Worm (Caenorhabditis elegans): ENCODE data around the gene fat-3.

The fat-3 gene

DNA sequence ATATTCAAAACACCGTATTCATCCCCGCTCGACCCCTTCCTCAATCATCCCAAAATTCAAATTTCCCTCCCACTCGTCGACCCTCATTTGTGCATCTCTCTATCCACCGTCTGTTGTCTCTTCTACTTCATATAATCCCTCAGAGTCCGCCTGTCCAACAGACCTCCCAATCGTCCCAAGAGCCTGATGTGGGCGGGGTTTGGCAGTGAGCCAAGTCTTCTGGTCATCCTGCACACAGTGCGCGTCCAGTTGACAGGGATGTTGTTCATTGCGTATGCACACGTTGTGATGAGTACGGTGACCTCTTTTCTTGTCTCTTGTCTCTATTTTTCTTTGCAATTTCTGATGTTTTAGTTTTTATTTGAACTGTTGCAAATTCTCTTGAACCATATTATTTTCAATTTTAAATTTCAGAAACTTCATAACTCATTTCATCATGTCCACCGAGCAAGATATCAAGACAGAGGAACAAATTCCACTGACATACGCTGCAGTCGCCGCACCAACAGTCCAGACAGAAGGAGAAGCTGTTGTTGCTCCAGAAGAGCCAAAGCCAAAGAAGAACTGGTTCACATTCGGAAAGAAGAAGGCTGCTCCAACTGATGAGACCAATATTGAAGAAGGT is 30.6 kb upstream of the fat-3 start, which contains the start of gene cav-1:
Gene cav-1 (plus strand): TSS at position 415 of the 625 bp plus-strand sequence.
- no peak for TF ChIP-seq aha-1 (tag)
- TF ChIP-seq rbr-2 (tag; optimal IDR thresholded peaks at IDR 0.05), result no peak
- TF ChIP-seq ama-1 (optimal IDR thresholded peaks at IDR 0.05), result no peak
- no peak for TF ChIP-seq snpc-1.2 (GFP tag; IDR thresholded peaks at IDR 0.05)
- no peak for TF ChIP-seq arid-1 (GFP tag; conservative IDR thresholded peaks at IDR 0.05)
- TF ChIP-seq F37D6.2 (tag; optimal IDR thresholded peaks at IDR 0.05), result no peak
- no peak for TF ChIP-seq zfp-3 (GFP tag; conservative IDR thresholded peaks at IDR 0.05)
- no peak for TF ChIP-seq nhr-48 (tag; optimal IDR thresholded peaks at IDR 0.05)
- no peak for TF ChIP-seq F44E2.7 (GFP tag; IDR thresholded peaks at IDR 0.05)
- TF ChIP-seq nhr-25 (tag; optimal IDR thresholded peaks at IDR 0.05; ENCODE audit: borderline replicate concordance, insufficient read depth), result no peak
- no peak for TF ChIP-seq D1046.2 (GFP tag; IDR thresholded peaks at IDR 0.05)
- TF ChIP-seq nhr-76 (tag; optimal IDR thresholded peaks at IDR 0.05), result no peak
- TF ChIP-seq ceh-62 (tag; optimal IDR thresholded peaks at IDR 0.05), result no peak
- no peak for TF ChIP-seq tra-1 (GFP tag; IDR thresholded peaks at IDR 0.05)
- TF ChIP-seq zip-11 (GFP tag; IDR thresholded peaks at IDR 0.05), result no peak

DNA sequence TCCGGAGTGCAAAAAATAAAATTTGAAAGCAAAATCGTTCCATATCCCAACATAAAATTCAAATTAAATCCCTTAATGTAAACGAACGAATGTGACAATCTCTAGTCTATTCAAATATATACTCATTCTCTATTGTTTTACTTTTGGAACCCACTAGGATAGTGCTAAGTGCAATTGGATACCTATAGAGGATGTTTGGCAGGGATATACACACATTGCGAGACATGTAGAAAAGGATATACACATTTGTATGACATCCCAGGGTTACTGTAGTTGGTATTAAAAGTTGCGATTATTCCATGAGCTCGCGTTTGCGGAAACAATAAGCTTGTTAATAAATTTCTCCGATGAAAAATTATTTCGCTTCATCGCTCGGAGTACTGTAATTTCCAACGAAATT is 29.4 kb upstream of the fat-3 start:
- TF ChIP-seq T20F7.1 (GFP tag; optimal IDR thresholded peaks at IDR 0.05), result no peak
- TF ChIP-seq snpc-4 (tag; optimal IDR thresholded peaks at IDR 0.05), result no peak
- no peak for TF ChIP-seq lin-38 (GFP tag; IDR thresholded peaks at IDR 0.05)
- TF ChIP-seq jun-1 (tag; optimal IDR thresholded peaks at IDR 0.05), result no peak
- TF ChIP-seq zip-11 (GFP tag; IDR thresholded peaks at IDR 0.05), result no peak
- TF ChIP-seq nhr-111 (GFP tag; optimal IDR thresholded peaks at IDR 0.05), result no peak
- no peak for TF ChIP-seq nhr-102 (tag; optimal IDR thresholded peaks at IDR 0.05)

DNA sequence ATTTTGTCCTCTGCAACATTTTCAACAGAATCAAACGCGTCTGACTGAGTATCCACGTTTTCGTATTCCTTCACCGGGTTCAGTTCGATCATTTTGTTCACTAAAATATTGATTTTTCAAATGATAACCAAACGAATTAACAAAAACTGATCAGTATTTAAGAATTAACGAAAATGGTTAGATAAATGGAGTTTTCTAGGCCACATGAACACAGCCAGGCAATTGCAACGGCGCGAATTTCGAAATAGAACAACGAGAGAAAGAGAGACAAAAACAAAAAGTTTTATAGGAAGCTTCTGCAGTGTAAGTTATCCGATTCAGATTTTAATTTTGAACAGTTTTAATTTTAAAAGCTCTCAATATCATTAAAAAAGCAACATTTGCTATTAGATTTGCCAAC is 25.3 kb upstream of the fat-3 start, which contains the start of gene sna-2:
Gene sna-2 (minus strand): TSS at position 100 of the 400 bp plus-strand sequence.
- TF ChIP-seq fkh-10 (GFP tag; optimal IDR thresholded peaks at IDR 0.05) (no peak), mxl-2 (GFP tag; conservative IDR thresholded peaks at IDR 0.05) (no peak), lsy-2 (tag; optimal IDR thresholded peaks at IDR 0.05) (no peak), hif-1 (tag; optimal IDR thresholded peaks at IDR 0.05) (peak in 1 of 2 experiments; percentile 57), dpl-1 (GFP tag; optimal IDR thresholded peaks at IDR 0.05) (peak; percentile 92), Y105C5A.15 (GFP tag; IDR thresholded peaks at IDR 0.05) (no peak), lir-3 (tag; optimal IDR thresholded peaks at IDR 0.05) (no peak), nhr-28 (tag; optimal IDR thresholded peaks at IDR 0.05) (no peak), snpc-4 (tag; optimal IDR thresholded peaks at IDR 0.05) (no peak), nhr-6 (tag; optimal IDR thresholded peaks at IDR 0.05) (peak; percentile 44), unc-130 (GFP tag; optimal IDR thresholded peaks at IDR 0.05) (no peak), aha-1 (tag) (no peak), T20F7.1 (GFP tag; optimal IDR thresholded peaks at IDR 0.05) (no peak), aly-2 (tag; optimal IDR thresholded peaks at IDR 0.05) (no peak), php-3 (GFP tag; IDR thresholded peaks at IDR 0.05) (no peak), mes-2 (tag; optimal IDR thresholded peaks at IDR 0.05; ENCODE audit: poor library complexity, severe bottlenecking) (peak; percentile 93), mep-1 (tag; optimal IDR thresholded peaks at IDR 0.05) (no peak), ztf-11 (tag; optimal IDR thresholded peaks at IDR 0.05) (no peak), ceh-20 (GFP tag; IDR thresholded peaks at IDR 0.05) (no peak)

DNA sequence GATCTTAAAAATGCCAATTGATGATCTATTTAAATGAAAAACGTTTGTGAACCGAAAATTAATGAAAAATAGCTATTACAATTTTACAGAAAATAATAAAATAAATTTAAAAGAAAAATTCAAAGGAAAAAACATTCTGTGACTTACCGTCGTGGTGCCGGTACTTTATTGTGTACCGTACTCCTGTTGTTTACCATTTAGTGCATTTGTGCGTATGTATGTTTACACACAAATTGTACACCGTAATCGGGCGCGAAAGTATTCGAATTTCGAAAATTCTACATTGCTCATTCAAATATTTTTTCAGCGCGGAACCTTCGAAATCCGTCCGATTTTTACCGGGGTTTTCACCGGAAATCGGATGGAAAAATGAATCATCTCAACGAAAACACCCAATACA is 24.8 kb upstream of the fat-3 start, which contains the start of gene T13F2.6:
Gene T13F2.6 (plus strand): TSS at position 306 of the 400 bp plus-strand sequence.
- no peak for TF ChIP-seq nhr-77 (tag; optimal IDR thresholded peaks at IDR 0.05)
- no peak for TF ChIP-seq fkh-10 (GFP tag; optimal IDR thresholded peaks at IDR 0.05)
- TF ChIP-seq nhr-28 (tag; optimal IDR thresholded peaks at IDR 0.05), result no peak
- TF ChIP-seq ceh-44 (GFP tag; IDR thresholded peaks at IDR 0.05), result 0 out of 2 replicates have a peak, but pooled peaks have one; percentile 35
- no peak for TF ChIP-seq Y75B8A.6 (GFP tag; IDR thresholded peaks at IDR 0.05)
- peak; percentile 86 for TF ChIP-seq F49E8.2 (tag; optimal IDR thresholded peaks at IDR 0.05; ENCODE audit: borderline replicate concordance)
- TF ChIP-seq arid-1 (GFP tag; conservative IDR thresholded peaks at IDR 0.05), result peak; percentile 42; the same call in 1 of the 2 replicates
- TF ChIP-seq egl-27 (tag; optimal IDR thresholded peaks at IDR 0.05), result no peak
- TF ChIP-seq nhr-11 (tag; optimal IDR thresholded peaks at IDR 0.05), result no peak
- TF ChIP-seq unc-62 (GFP tag; optimal IDR thresholded peaks at IDR 0.05 in 1 of 2), result no peak
- TF ChIP-seq unc-62 (tag; optimal IDR thresholded peaks at IDR 0.05), result no peak
- TF ChIP-seq R02D3.7 (tag; optimal IDR thresholded peaks at IDR 0.05), result no peak
- no peak for TF ChIP-seq tra-1 (GFP tag; IDR thresholded peaks at IDR 0.05)
- TF ChIP-seq Y48G9A.11 (GFP tag; IDR thresholded peaks at IDR 0.05), result peak; percentile 79; the same call in 1 of the 2 replicates
- peak in 1 of 2 experiments; percentile 77 for TF ChIP-seq lsy-2 (tag; optimal IDR thresholded peaks at IDR 0.05)
- TF ChIP-seq ztf-7 (tag; optimal IDR thresholded peaks at IDR 0.05), result no peak
